Fruit fly (Drosophila melanogaster): ENCODE data around the gene CG7910.

Gene CG7910

dm6 chr3R:8126316-8127150 lies 39.5 kb downstream of the CG7910 start, which contains the start of the genes CG9667 and Arl8:
TSS of gene CG9667 (minus strand) at chr3R:8126357.
TSS of gene Arl8 (plus strand) at chr3R:8126605.
- peak; percentile 44 for TF ChIP-seq CG15710 (tag; optimal IDR thresholded peaks at IDR 0.05)
- no peak for TF ChIP-seq CG13204 (GFP tag; optimal IDR thresholded peaks at IDR 0.05)
- no peak; the same call in 2 of the 3 replicates for TF ChIP-seq fd96Ca (GFP tag; IDR thresholded peaks at IDR 0.05)
- no peak for TF ChIP-seq CG14655 (GFP tag; optimal IDR thresholded peaks at IDR 0.05)
- peak; percentile 33; the same call in 1 of the 2 replicates for TF ChIP-seq CG12605 (GFP tag; IDR thresholded peaks at IDR 0.05)
- no peak for TF ChIP-seq CG34367 (tag; optimal IDR thresholded peaks at IDR 0.05)
- peak; percentile 60 for TF ChIP-seq CG8159 (tag; optimal IDR thresholded peaks at IDR 0.05)
- TF ChIP-seq CG8301 (tag; optimal IDR thresholded peaks at IDR 0.05): peak; percentile 30
- TF ChIP-seq CG4496 (GFP tag; IDR thresholded peaks at IDR 0.05): no peak; the same call in 1 of the 3 replicates
- TF ChIP-seq CG10348 (GFP tag; IDR thresholded peaks at IDR 0.05): no peak
- TF ChIP-seq rn (GFP tag; IDR thresholded peaks at IDR 0.05): no peak
- TF ChIP-seq Pif1B (GFP tag; optimal IDR thresholded peaks at IDR 0.05): peak; percentile 43
- TF ChIP-seq Pif1A (GFP tag; optimal IDR thresholded peaks at IDR 0.05): peak; percentile 2
- peak; percentile 18 for TF ChIP-seq Snoo (tag; optimal IDR thresholded peaks at IDR 0.05)
- TF ChIP-seq CG32121 (GFP tag; IDR thresholded peaks at IDR 0.05): no peak
- TF ChIP-seq EcR (GFP tag; optimal IDR thresholded peaks at IDR 0.05): no peak
- TF ChIP-seq CG9948 (tag; optimal IDR thresholded peaks at IDR 0.05): peak; percentile 27
- TF ChIP-seq CG17806 (tag; optimal IDR thresholded peaks at IDR 0.05): peak; percentile 40
- TF ChIP-seq Ets98B (GFP tag; IDR thresholded peaks at IDR 0.05): peak; percentile 55

dm6 chr3R:8127151-8127690 lies 40.2 kb downstream of the CG7910 start:
- no peak for TF ChIP-seq CG9948 (tag; optimal IDR thresholded peaks at IDR 0.05)
- TF ChIP-seq EcR (GFP tag; optimal IDR thresholded peaks at IDR 0.05): peak; percentile 49
- no peak for TF ChIP-seq CG32121 (GFP tag; IDR thresholded peaks at IDR 0.05)

DNA sequence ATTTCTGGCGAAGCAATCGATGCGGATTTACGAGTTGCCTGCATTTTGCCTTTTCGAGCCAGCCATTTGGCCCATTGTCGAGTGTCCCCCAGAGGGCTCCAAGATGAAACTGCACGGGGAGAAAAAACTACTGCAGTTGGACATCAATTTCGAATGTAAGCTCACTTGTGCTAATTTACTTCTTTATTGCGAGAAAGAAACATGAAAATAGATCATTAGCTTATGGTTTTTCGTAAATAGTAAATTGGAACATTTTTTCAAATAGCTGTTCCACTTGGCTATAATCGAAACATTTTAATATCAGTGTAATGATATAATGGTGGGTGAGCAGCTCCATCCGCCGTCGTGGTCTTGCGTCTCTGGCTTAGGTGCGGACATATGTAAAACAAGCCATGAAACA lies 45.3 kb downstream of the CG7910 start:
- TF ChIP-seq CG17806 (tag; optimal IDR thresholded peaks at IDR 0.05) (peak; percentile 39), CG15710 (tag; optimal IDR thresholded peaks at IDR 0.05) (no peak), CG8159 (tag; optimal IDR thresholded peaks at IDR 0.05) (peak; percentile 49)

dm6 chr3R:8134544-8134943 lies 47.5 kb downstream of the CG7910 start:
- no peak for TF ChIP-seq CG8301 (tag; optimal IDR thresholded peaks at IDR 0.05)
- TF ChIP-seq D1 (tag; optimal IDR thresholded peaks at IDR 0.05): no peak
- no peak for TF ChIP-seq CG8159 (tag; optimal IDR thresholded peaks at IDR 0.05)
- no peak for TF ChIP-seq Snoo (tag; optimal IDR thresholded peaks at IDR 0.05)
- no peak for TF ChIP-seq fd96Ca (GFP tag; IDR thresholded peaks at IDR 0.05)
- no peak for TF ChIP-seq CG13204 (GFP tag; optimal IDR thresholded peaks at IDR 0.05)
- no peak for TF ChIP-seq CG34367 (tag; optimal IDR thresholded peaks at IDR 0.05)
- TF ChIP-seq Pif1A (GFP tag; optimal IDR thresholded peaks at IDR 0.05): no peak
- TF ChIP-seq Ets98B (GFP tag; IDR thresholded peaks at IDR 0.05): no peak
- no peak for TF ChIP-seq CG9948 (tag; optimal IDR thresholded peaks at IDR 0.05)
- TF ChIP-seq CG15710 (tag; optimal IDR thresholded peaks at IDR 0.05): no peak

- TF ChIP-seq Pif1A (GFP tag; optimal IDR thresholded peaks at IDR 0.05) (no peak), Ets98B (GFP tag; IDR thresholded peaks at IDR 0.05) (no peak), CG15710 (tag; optimal IDR thresholded peaks at IDR 0.05) (no peak), CG34367 (tag; optimal IDR thresholded peaks at IDR 0.05) (no peak), CG10348 (GFP tag; IDR thresholded peaks at IDR 0.05) (no peak), CG17806 (tag; optimal IDR thresholded peaks at IDR 0.05) (no peak), EcR (GFP tag; optimal IDR thresholded peaks at IDR 0.05) (no peak), CG14655 (GFP tag; optimal IDR thresholded peaks at IDR 0.05) (no peak), CG12605 (GFP tag; IDR thresholded peaks at IDR 0.05) (no peak), CG13204 (GFP tag; optimal IDR thresholded peaks at IDR 0.05) (no peak), CG8159 (tag; optimal IDR thresholded peaks at IDR 0.05) (no peak), fd96Ca (GFP tag; IDR thresholded peaks at IDR 0.05) (no peak), rn (GFP tag; IDR thresholded peaks at IDR 0.05) (no peak), CG4496 (GFP tag; IDR thresholded peaks at IDR 0.05) (no peak), D1 (tag; optimal IDR thresholded peaks at IDR 0.05) (no peak)
Observed at dm6 chr3R:8138095-8138494, 51.0 kb downstream of the CG7910 start.
